Worm (Caenorhabditis elegans): Measurements from ENCODE around the gene mcm-2.

The mcm-2 gene

ce11 chrII:12042108-12042960, 35.9 kb upstream of the mcm-2 start, which contains the start of gene ippk-1:
TSS of gene ippk-1 (plus strand) at chrII:12042910.
- peak; percentile 79 for TF ChIP-seq lin-1 (GFP tag; IDR thresholded peaks at IDR 0.05)
- TF ChIP-seq F44E2.7 (GFP tag; IDR thresholded peaks at IDR 0.05), result no peak
- no peak for TF ChIP-seq skn-1 (tag; optimal IDR thresholded peaks at IDR 0.05)
- no peak for TF ChIP-seq saeg-2 (GFP tag; IDR thresholded peaks at IDR 0.05)
- TF ChIP-seq spr-3 (GFP tag; optimal IDR thresholded peaks at IDR 0.05), result no peak
- no peak for TF ChIP-seq zag-1 (tag; optimal IDR thresholded peaks at IDR 0.05)
- peak; percentile 12; the same call in 1 of the 2 replicates for TF ChIP-seq ceh-20 (GFP tag; IDR thresholded peaks at IDR 0.05)
- TF ChIP-seq nhr-28 (tag; optimal IDR thresholded peaks at IDR 0.05), result peak; percentile 71
- TF ChIP-seq daf-8 (GFP tag; IDR thresholded peaks at IDR 0.05), result no peak
- no peak for TF ChIP-seq nhr-25 (tag; optimal IDR thresholded peaks at IDR 0.05; ENCODE audit: borderline replicate concordance, insufficient read depth)
- peak; percentile 64 for TF ChIP-seq hlh-11 (tag; optimal IDR thresholded peaks at IDR 0.05)
- no peak for TF ChIP-seq zfp-3 (GFP tag; conservative IDR thresholded peaks at IDR 0.05)
- peak; percentile 51 for TF ChIP-seq T20F7.1 (GFP tag; optimal IDR thresholded peaks at IDR 0.05)
- TF ChIP-seq ceh-82 (tag; optimal IDR thresholded peaks at IDR 0.05), result no peak
- no peak for TF ChIP-seq ces-1 (GFP tag; optimal IDR thresholded peaks at IDR 0.05)
- TF ChIP-seq egl-43 (GFP tag; IDR thresholded peaks at IDR 0.05), result 0 out of 2 replicates have a peak, but pooled peaks have one; percentile 28
- no peak for TF ChIP-seq ceh-28 (tag; optimal IDR thresholded peaks at IDR 0.05)
- no peak for TF ChIP-seq ceh-32 (tag; optimal IDR thresholded peaks at IDR 0.05; ENCODE audit: poor library complexity)
- no peak for TF ChIP-seq daf-16 (GFP tag; optimal IDR thresholded peaks at IDR 0.05)
- TF ChIP-seq daf-16 (tag; optimal IDR thresholded peaks at IDR 0.05), result no peak
- peak in 1 of 2 experiments; percentile 65 for TF ChIP-seq lsy-2 (tag; optimal IDR thresholded peaks at IDR 0.05)
- TF ChIP-seq Y48G9A.11 (GFP tag; IDR thresholded peaks at IDR 0.05), result no peak
- TF ChIP-seq hif-1 (tag; optimal IDR thresholded peaks at IDR 0.05), result peak in 1 of 2 experiments; percentile 92
- no peak for TF ChIP-seq tag-97 (GFP tag; IDR thresholded peaks at IDR 0.05)
- no peak for TF ChIP-seq F10B5.3 (tag; optimal IDR thresholded peaks at IDR 0.05)
- 0 out of 2 replicates have a peak, but pooled peaks have one; percentile 16 for TF ChIP-seq dmd-9 (GFP tag; IDR thresholded peaks at IDR 0.05)
- TF ChIP-seq ceh-44 (GFP tag; IDR thresholded peaks at IDR 0.05), result no peak
- TF ChIP-seq egl-27 (tag; optimal IDR thresholded peaks at IDR 0.05), result no peak
- TF ChIP-seq nhr-48 (tag; optimal IDR thresholded peaks at IDR 0.05), result peak; percentile 32
- peak; percentile 83 for TF ChIP-seq hlh-30 (tag; optimal IDR thresholded peaks at IDR 0.05; ENCODE audit: insufficient read depth)
- no peak; the same call in 1 of the 2 replicates for TF ChIP-seq lin-29 (GFP tag; IDR thresholded peaks at IDR 0.05)
- no peak for TF ChIP-seq lin-13 (GFP tag; optimal IDR thresholded peaks at IDR 0.05)
- no peak for TF ChIP-seq zfp-2 (tag; optimal IDR thresholded peaks at IDR 0.05)
- TF ChIP-seq snpc-1.2 (GFP tag; IDR thresholded peaks at IDR 0.05), result no peak
- no peak for TF ChIP-seq nhr-237 (tag; optimal IDR thresholded peaks at IDR 0.05)
- no peak for TF ChIP-seq dpl-1 (GFP tag; optimal IDR thresholded peaks at IDR 0.05)
- TF ChIP-seq hmg-1.1 (GFP tag; IDR thresholded peaks at IDR 0.05), result peak; percentile 64
- TF ChIP-seq dmd-6 (GFP tag; IDR thresholded peaks at IDR 0.05), result peak; percentile 83
- TF ChIP-seq mdt-29 (GFP tag; IDR thresholded peaks at IDR 0.05), result no peak
- TF ChIP-seq madf-9 (GFP tag; conservative IDR thresholded peaks at IDR 0.05), result peak; percentile 35; the same call in 1 of the 2 replicates
- TF ChIP-seq nhr-77 (tag; optimal IDR thresholded peaks at IDR 0.05), result no peak
- TF ChIP-seq lir-3 (tag; optimal IDR thresholded peaks at IDR 0.05), result no peak
- no peak for TF ChIP-seq ama-1 (optimal IDR thresholded peaks at IDR 0.05)
- 0 out of 4 replicates have a peak, but pooled peaks of 1 of the 2 experiments have one; percentile 13 for TF ChIP-seq madf-5 (GFP tag; IDR thresholded peaks at IDR 0.05)
- TF ChIP-seq aly-2 (tag; optimal IDR thresholded peaks at IDR 0.05), result no peak
- TF ChIP-seq ztf-7 (tag; optimal IDR thresholded peaks at IDR 0.05), result no peak
- TF ChIP-seq F37D6.2 (tag; optimal IDR thresholded peaks at IDR 0.05), result peak; percentile 16
- TF ChIP-seq mdl-1 (tag; optimal IDR thresholded peaks at IDR 0.05), result peak in 1 of 2 experiments; percentile 22
- peak; percentile 83 for TF ChIP-seq fkh-10 (GFP tag; optimal IDR thresholded peaks at IDR 0.05)
